Worm (Caenorhabditis elegans): ENCODE data around the gene ZK742.4.

DNA sequence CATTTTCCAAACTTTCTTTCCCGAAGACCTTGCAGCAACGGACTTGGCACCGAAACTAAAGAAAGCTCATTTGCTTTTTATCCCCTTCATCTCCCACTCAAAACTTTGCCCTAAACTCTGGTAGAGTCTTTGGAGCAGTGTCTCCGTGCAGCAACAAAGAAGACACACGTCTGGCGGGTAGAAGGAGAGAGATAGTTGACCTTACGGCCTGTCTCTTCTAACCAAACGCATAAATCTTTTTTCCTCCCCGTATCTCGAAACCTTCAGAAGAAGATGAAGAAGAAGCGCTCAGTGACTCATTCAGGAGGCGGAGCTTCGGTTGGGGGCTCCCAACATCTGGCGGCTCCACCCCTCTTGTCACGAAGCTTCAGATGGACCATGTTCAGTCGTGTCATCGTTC, 14.8 kb upstream of the ZK742.4 start:
- TF ChIP-seq cey-2 (tag; optimal IDR thresholded peaks at IDR 0.05; ENCODE audit: borderline replicate concordance, insufficient read depth) (no peak), nhr-76 (tag; optimal IDR thresholded peaks at IDR 0.05) (no peak), lin-39 (tag; optimal IDR thresholded peaks at IDR 0.05) (no peak), nhr-11 (tag; optimal IDR thresholded peaks at IDR 0.05) (no peak), nhr-28 (tag; optimal IDR thresholded peaks at IDR 0.05) (no peak), mdt-29 (GFP tag; IDR thresholded peaks at IDR 0.05) (no peak), aha-1 (tag) (no peak), ces-1 (GFP tag; optimal IDR thresholded peaks at IDR 0.05) (no peak), unc-39 (tag; optimal IDR thresholded peaks at IDR 0.05) (no peak), F49E8.2 (tag; optimal IDR thresholded peaks at IDR 0.05; ENCODE audit: borderline replicate concordance) (no peak), jun-1 (tag; optimal IDR thresholded peaks at IDR 0.05) (no peak)
